Worm (Caenorhabditis elegans) whole organism, L4 larva: ENCODE data around the gene tdo-2.
A peak's percentile ranks its signal among the peaks of the same experiment; 100 is the strongest.

ENCODE experiments used
- F49E8.2 ChIP-seq: sonication (generic microtip); optimal IDR thresholded peaks from 2 replicates; lab custom pipeline; 2016; ENCODE audit warnings: missing compliant biosample characterization, mild to moderate bottlenecking, missing genetic modification characterization, borderline replicate concordance
- T26A8.4 ChIP-seq: fragments of 200-800 bp; sonication (Bioruptor generic); IDR thresholded peaks from 2 replicates; pipeline ENCODE4 v1.3.6; 2022; ENCODE audit warnings: missing genetic modification characterization, missing compliant biosample characterization
- Y5F2A.4 ChIP-seq: fragments of 200-800 bp; sonication (Bioruptor generic); optimal IDR thresholded peaks from 2 replicates; lab custom pipeline; 2018; ENCODE audit warnings: mild to moderate bottlenecking, missing genetic modification characterization, missing compliant biosample characterization
- Y75B8A.6 ChIP-seq: fragments of 200-800 bp; sonication (Bioruptor generic); IDR thresholded peaks from 2 replicates; pipeline ENCODE4 v1.3.6; 2022; ENCODE audit warnings: missing genetic modification reagents, missing genetic modification characterization, missing compliant biosample characterization
- aha-1 ChIP-seq: fragments of 150-350 bp; peaks from one replicate; lab custom pipeline; 2014; ENCODE audit warnings: missing biosample characterization, missing genetic modification characterization
- ama-1 ChIP-seq: fragments of 150-350 bp; optimal IDR thresholded peaks from 2 replicates; lab custom pipeline; 2014; ENCODE audit warnings: inconsistent platforms, mixed read lengths
- arid-1 ChIP-seq: fragments of 200-800 bp; sonication (Bioruptor generic); conservative IDR thresholded peaks from 2 replicates; pipeline ENCODE4 v1.3.6; 2022; ENCODE audit warnings: missing genetic modification reagents, missing genetic modification characterization, missing compliant biosample characterization
- attf-4 ChIP-seq: sonication (generic microtip); optimal IDR thresholded peaks from 3 replicates; lab custom pipeline; 2017; ENCODE audit warnings: missing biosample characterization, missing genetic modification characterization
- cey-2 ChIP-seq: sonication (generic microtip); optimal IDR thresholded peaks from 3 replicates; lab custom pipeline; 2017; ENCODE audit warnings: missing genetic modification characterization, mild to moderate bottlenecking, missing compliant biosample characterization, antibody characterized with exemption, borderline replicate concordance; ENCODE audit not compliant: insufficient read depth
- daf-16 ChIP-seq, 3 experiments: sonication (generic microtip); optimal IDR thresholded peaks; 2 replicates each; lab custom pipeline; 2016 to 2017; ENCODE audit warnings: missing genetic modification characterization in 3 of 3, missing genetic modification reagents in 3 of 3, mild to moderate bottlenecking in 2 of 3, missing compliant biosample characterization in 2 of 3, missing biosample characterization in 1 of 3, moderate library complexity in 1 of 3
- dmd-9 ChIP-seq: fragments of 200-800 bp; sonication (Bioruptor generic); IDR thresholded peaks from 2 replicates; pipeline ENCODE4 v1.3.6; 2022; ENCODE audit warnings: missing genetic modification reagents, missing genetic modification characterization, missing compliant biosample characterization
- egl-27 ChIP-seq: sonication (generic microtip); optimal IDR thresholded peaks from 3 replicates; lab custom pipeline; 2017; ENCODE audit warnings: missing biosample characterization, missing genetic modification reagents, missing genetic modification characterization
- fkh-10 ChIP-seq: fragments of 150-350 bp; optimal IDR thresholded peaks from 2 replicates; lab custom pipeline; 2014; ENCODE audit warnings: missing biosample characterization, missing genetic modification reagents, missing genetic modification characterization
- fos-1 ChIP-seq: fragments of 150-350 bp; optimal IDR thresholded peaks from 2 replicates; lab custom pipeline; 2014; ENCODE audit warnings: missing biosample characterization, missing genetic modification characterization
- hlh-11 ChIP-seq: fragments of 200-800 bp; sonication (Bioruptor generic); optimal IDR thresholded peaks from 2 replicates; lab custom pipeline; 2018; ENCODE audit warnings: mild to moderate bottlenecking, missing genetic modification characterization, missing compliant biosample characterization
- hlh-30 ChIP-seq: sonication (generic microtip); optimal IDR thresholded peaks from 2 replicates; lab custom pipeline; 2017; ENCODE audit warnings: antibody characterized with exemption, mild to moderate bottlenecking, missing genetic modification characterization, missing compliant biosample characterization; ENCODE audit not compliant: insufficient read depth
- lsy-2 ChIP-seq, 2 experiments: fragments of 150-350 bp in 1 of 2; sonication (generic microtip) in 1 of 2; optimal IDR thresholded peaks; 2 replicates each; lab custom pipeline; 2014 to 2017; ENCODE audit warnings: missing biosample characterization in 2 of 2, missing genetic modification characterization in 2 of 2
- mdt-29 ChIP-seq: fragments of 200-800 bp; sonication (Bioruptor generic); IDR thresholded peaks from 2 replicates; pipeline ENCODE4 v1.3.6; 2022; ENCODE audit warnings: missing genetic modification reagents, missing genetic modification characterization, missing compliant biosample characterization
- mes-2 ChIP-seq: sonication (generic microtip); optimal IDR thresholded peaks from 2 replicates; lab custom pipeline; 2016; ENCODE audit warnings: missing genotype, mild to moderate bottlenecking, missing genetic modification characterization, missing compliant biosample characterization; ENCODE audit not compliant: poor library complexity, severe bottlenecking
- nhr-237 ChIP-seq: sonication (generic microtip); optimal IDR thresholded peaks from 2 replicates; lab custom pipeline; 2017; ENCODE audit warnings: missing biosample characterization, missing genetic modification characterization
- nhr-25 ChIP-seq: sonication (generic microtip); optimal IDR thresholded peaks from 2 replicates; lab custom pipeline; 2017; ENCODE audit warnings: missing genetic modification characterization, mild to moderate bottlenecking, missing compliant biosample characterization, antibody characterized with exemption, moderate library complexity, borderline replicate concordance; ENCODE audit not compliant: insufficient read depth
- nhr-28 ChIP-seq: fragments of 150-350 bp; optimal IDR thresholded peaks from 2 replicates; lab custom pipeline; 2014; ENCODE audit warnings: missing biosample characterization, missing genetic modification characterization
- nhr-77 ChIP-seq: fragments of 150-350 bp; optimal IDR thresholded peaks from 2 replicates; lab custom pipeline; 2014; ENCODE audit warnings: missing biosample characterization, missing genetic modification characterization
- unc-62 ChIP-seq, 3 experiments: fragments of 150-350 bp in 1 of 3; sonication (generic microtip); optimal IDR thresholded peaks in 2 of 3; peaks in 1 of 3; 1 replicate in 1 of 3; 2 replicates in 2 of 3; lab custom pipeline; 2014 to 2017; ENCODE audit warnings: missing biosample characterization in 3 of 3, missing genetic modification characterization in 3 of 3, missing genetic modification reagents in 3 of 3, missing genotype in 1 of 3
- zag-1 ChIP-seq: fragments of 150-350 bp; optimal IDR thresholded peaks from 2 replicates; lab custom pipeline; 2014; ENCODE audit warnings: missing biosample characterization, missing genetic modification characterization
- zfp-2 ChIP-seq: sonication (generic microtip); optimal IDR thresholded peaks from 2 replicates; lab custom pipeline; 2016; ENCODE audit warnings: mild to moderate bottlenecking, missing genetic modification characterization, missing compliant biosample characterization
- zfp-3 ChIP-seq: fragments of 200-800 bp; sonication (Bioruptor generic); conservative IDR thresholded peaks from 2 replicates; pipeline ENCODE4 v1.3.6; 2022; ENCODE audit warnings: missing genetic modification reagents, missing genetic modification characterization, missing compliant biosample characterization

The tdo-2 gene

ce11 chrIII:5938013-5938412 lies 18.3 kb upstream of the tdo-2 start (continued):
- TF ChIP-seq unc-62 (GFP tag; optimal IDR thresholded peaks at IDR 0.05 in 1 of 2; lab: Kevin White, UChicago) (peak in 1 of 2 experiments; percentile 99), unc-62 (tag; optimal IDR thresholded peaks at IDR 0.05; lab: Kevin White, UChicago) (no peak), fkh-10 (GFP tag; lab: Kevin White, UChicago) (no peak), egl-27 (tag; lab: Kevin White, UChicago) (no peak), ama-1 (peak; percentile 56), dmd-9 (GFP tag; lab: Robert Waterston, UW) (no peak), nhr-77 (tag; lab: Kevin White, UChicago) (peak; percentile 12), nhr-28 (tag; lab: Kevin White, UChicago) (peak; percentile 85), lsy-2 (tag; optimal IDR thresholded peaks at IDR 0.05; lab: Kevin White, UChicago) (peak; percentile 35 to 72), nhr-25 (tag; lab: Kevin White, UChicago) (peak; percentile 7), mes-2 (tag; lab: Kevin White, UChicago) (peak; percentile 44), zfp-3 (GFP tag; lab: Robert Waterston, UW) (0 out of 2 replicates have a peak, but pooled peaks have one; percentile 8), F49E8.2 (tag; lab: Kevin White, UChicago) (no peak), Y75B8A.6 (GFP tag; lab: Robert Waterston, UW) (no peak), cey-2 (tag; lab: Kevin White, UChicago) (peak; percentile 85)

ce11 chrIII:5936992-5937391 lies 17.2 kb upstream of the tdo-2 start, which contains the start of gene EGAP1.1:
TSS of gene EGAP1.1 (minus strand) at chrIII:5937220.
- TF ChIP-seq aha-1 (tag; lab: Kevin White, UChicago) (peak; percentile 70), hlh-30 (peak; percentile 74), mdt-29 (GFP tag; lab: Robert Waterston, UW) (no peak), fos-1 (tag; lab: Kevin White, UChicago) (no peak), unc-62 (GFP tag; optimal IDR thresholded peaks at IDR 0.05 in 1 of 2; lab: Kevin White, UChicago) (no peak), unc-62 (tag; optimal IDR thresholded peaks at IDR 0.05; lab: Kevin White, UChicago) (no peak)

- TF ChIP-seq fkh-10 (GFP tag; lab: Kevin White, UChicago): peak; percentile 59
- TF ChIP-seq nhr-237 (tag; lab: Kevin White, UChicago): no peak
Measured at ce11 chrIII:5934138-5934658, 14.4 kb upstream of the tdo-2 start.

- no peak for TF ChIP-seq zag-1 (tag; lab: Kevin White, UChicago)
- TF ChIP-seq arid-1: no peak
- no peak for TF ChIP-seq zfp-2
- TF ChIP-seq T26A8.4 (GFP tag; lab: Robert Waterston, UW): no peak
- TF ChIP-seq Y5F2A.4 (GFP tag; lab: Kevin White, UChicago): no peak
- TF ChIP-seq daf-16 (GFP tag; optimal IDR thresholded peaks at IDR 0.05; lab: Kevin White, UChicago): no peak
- peak; percentile 67 for TF ChIP-seq daf-16 (tag; optimal IDR thresholded peaks at IDR 0.05; lab: Kevin White, UChicago)
Measured at ce11 chrIII:5932853-5933252, 13.1 kb upstream of the tdo-2 start, which contains the start of gene zmp-1. TSS of gene zmp-1 (minus strand) at chrIII:5932953.

ce11 chrIII:5931433-5931994 lies 11.8 kb upstream of the tdo-2 start, which contains the start of gene EGAP1.5:
TSS of gene EGAP1.5 (plus strand) at chrIII:5931721.
- TF ChIP-seq hlh-11 (peak; percentile 15), arid-1 (no peak)

- peak in 1 of 2 experiments; percentile 19 for TF ChIP-seq daf-16 (GFP tag; optimal IDR thresholded peaks at IDR 0.05; lab: Kevin White, UChicago)
- no peak for TF ChIP-seq daf-16 (tag; optimal IDR thresholded peaks at IDR 0.05; lab: Kevin White, UChicago)
- TF ChIP-seq attf-4: no peak
- TF ChIP-seq hlh-30: peak; percentile 14
Measured at ce11 chrIII:5930659-5931058, 10.9 kb upstream of the tdo-2 start.
